Fruit fly (Drosophila melanogaster) whole organism, embryonic: Measurements from ENCODE around the gene mib2.

Source experiments
- Atf3 ChIP-seq: fragments of 200-800 bp; sonication (Bioruptor generic); optimal IDR thresholded peaks from 3 replicates; lab custom pipeline; 2016; ENCODE audit warnings: missing biosample characterization, missing genetic modification characterization
- Awh ChIP-seq: fragments of 200-800 bp; sonication (Bioruptor generic); IDR thresholded peaks from 2 replicates; pipeline ENCODE4, ENCODE4 v1.3.6; 2022; ENCODE audit warnings: missing biosample characterization, missing genetic modification characterization
- B-H2 ChIP-seq: fragments of 200-800 bp; sonication (Bioruptor generic); optimal IDR thresholded peaks from 2 replicates; lab custom pipeline; 2018; ENCODE audit warnings: missing biosample characterization, mild to moderate bottlenecking, missing genetic modification characterization
- CG10565 ChIP-seq: fragments of 200-800 bp; sonication (Bioruptor generic); optimal IDR thresholded peaks from 3 replicates; lab custom pipeline; 2016; ENCODE audit warnings: missing biosample characterization, mild to moderate bottlenecking, missing genetic modification characterization
- CG10959 ChIP-seq: fragments of 200-800 bp; sonication (Bioruptor generic); IDR thresholded peaks from 2 replicates; pipeline ENCODE4 v1.3.6; 2022; ENCODE audit warnings: missing biosample characterization, missing genetic modification characterization
- CG11247 ChIP-seq: fragments of 200-800 bp; sonication (Bioruptor generic); IDR thresholded peaks from 2 replicates; pipeline ENCODE4 v1.3.6; 2022; ENCODE audit warnings: missing biosample characterization, missing genetic modification characterization
- CG11504 ChIP-seq: fragments of 200-800 bp; sonication (Bioruptor generic); optimal IDR thresholded peaks from 3 replicates; lab custom pipeline; 2019; ENCODE audit warnings: missing biosample characterization, mild to moderate bottlenecking, missing genetic modification characterization, moderate library complexity
- CG12104 ChIP-seq: fragments of 200-800 bp; sonication (Bioruptor generic); optimal IDR thresholded peaks from 3 replicates; lab custom pipeline; 2016; ENCODE audit warnings: missing biosample characterization, missing genetic modification characterization
- CG13296 ChIP-seq: fragments of 200-800 bp; sonication (Bioruptor generic); optimal IDR thresholded peaks from 3 replicates; lab custom pipeline; 2018; ENCODE audit warnings: missing biosample characterization, mild to moderate bottlenecking, missing genetic modification characterization
- CG13424 ChIP-seq: fragments of 200-800 bp; sonication (Bioruptor generic); optimal IDR thresholded peaks from 2 replicates; lab custom pipeline; 2019; ENCODE audit warnings: missing biosample characterization, mild to moderate bottlenecking, missing genetic modification characterization, moderate library complexity
- CG16863 ChIP-seq: fragments of 200-800 bp; sonication (Bioruptor generic); optimal IDR thresholded peaks from 3 replicates; lab custom pipeline; 2016; ENCODE audit warnings: missing biosample characterization, missing genetic modification characterization
- CG2129 ChIP-seq: fragments of 200-800 bp; sonication (Bioruptor generic); IDR thresholded peaks from 2 replicates; pipeline ENCODE4 v1.3.6; 2022; ENCODE audit warnings: missing biosample characterization, missing genetic modification characterization; ENCODE audit not compliant: partially characterized antibody
- CG2678 ChIP-seq: fragments of 200-800 bp; sonication (Bioruptor generic); optimal IDR thresholded peaks from 3 replicates; lab custom pipeline; 2019; ENCODE audit warnings: missing biosample characterization, mild to moderate bottlenecking, missing genetic modification characterization, moderate library complexity
- CG30431 ChIP-seq: fragments of 200-800 bp; sonication (Bioruptor generic); optimal IDR thresholded peaks from 2 replicates; lab custom pipeline; 2017; ENCODE audit warnings: missing biosample characterization, missing genetic modification characterization
- CG4282 ChIP-seq: fragments of 200-800 bp; sonication (Bioruptor generic); optimal IDR thresholded peaks from 2 replicates; lab custom pipeline; 2016; ENCODE audit warnings: missing biosample characterization, missing genetic modification characterization
- CG4360 ChIP-seq: fragments of 200-800 bp; sonication (Bioruptor generic); IDR thresholded peaks from 2 replicates; pipeline ENCODE4 v1.3.6; 2022; ENCODE audit warnings: missing biosample characterization, missing genetic modification characterization
- CG4404 ChIP-seq: fragments of 200-800 bp; sonication (Bioruptor generic); IDR thresholded peaks from 2 replicates; pipeline ENCODE4 v1.3.6; 2022; ENCODE audit warnings: missing biosample characterization, missing genetic modification characterization
- CG4730 ChIP-seq: fragments of 200-800 bp; sonication (Bioruptor generic); IDR thresholded peaks from 2 replicates; pipeline ENCODE4 v1.3.6; 2022; ENCODE audit warnings: missing biosample characterization, missing genetic modification characterization
- CG6854 ChIP-seq: fragments of 200-800 bp; sonication (Bioruptor generic); optimal IDR thresholded peaks from 3 replicates; lab custom pipeline; 2017; ENCODE audit warnings: missing biosample characterization, mild to moderate bottlenecking, missing genetic modification characterization
- CG7987 ChIP-seq: fragments of 200-800 bp; sonication (Bioruptor generic); optimal IDR thresholded peaks from 2 replicates; lab custom pipeline; 2018; ENCODE audit warnings: missing biosample characterization, mild to moderate bottlenecking, missing genetic modification characterization, moderate library complexity
- CG8359 ChIP-seq: fragments of 200-800 bp; sonication (Bioruptor generic); optimal IDR thresholded peaks from 2 replicates; lab custom pipeline; 2017; ENCODE audit warnings: missing biosample characterization, mild to moderate bottlenecking, missing genetic modification characterization, borderline replicate concordance
- CHES-1-like ChIP-seq: fragments of 200-800 bp; sonication (Bioruptor generic); optimal IDR thresholded peaks from 2 replicates; lab custom pipeline; 2016; ENCODE audit warnings: missing biosample characterization, missing genetic modification characterization
- Dek ChIP-seq: fragments of 200-800 bp; sonication (Bioruptor generic); optimal IDR thresholded peaks from 3 replicates; lab custom pipeline; 2019; ENCODE audit warnings: missing biosample characterization, mild to moderate bottlenecking, missing genetic modification characterization, moderate library complexity
- HLH54F ChIP-seq: fragments of 200-800 bp; sonication (Bioruptor generic); optimal IDR thresholded peaks from 3 replicates; lab custom pipeline; 2016; ENCODE audit warnings: missing biosample characterization, missing genetic modification characterization
- Ravus ChIP-seq: fragments of 200-800 bp; sonication (Bioruptor generic); IDR thresholded peaks from 2 replicates; pipeline ENCODE4 v1.3.6; 2022; ENCODE audit warnings: missing biosample characterization, missing genetic modification characterization
- Ssrp ChIP-seq: fragments of 200-800 bp; sonication (Bioruptor generic); optimal IDR thresholded peaks from 2 replicates; lab custom pipeline; 2018; ENCODE audit warnings: missing biosample characterization, mild to moderate bottlenecking, missing genetic modification characterization, moderate library complexity
- Trl ChIP-seq, 3 experiments: fragments of >200 bp in 2 of 3; fragments of 200-800 bp in 1 of 3; sonication (Bioruptor generic) in 1 of 3; optimal IDR thresholded peaks; 2 replicates in 1 of 3; 3 replicates in 2 of 3; lab custom pipeline; 2016 to 2017; ENCODE audit warnings: missing biosample characterization in 1 of 3, missing genetic modification characterization in 1 of 3
- amos ChIP-seq: fragments of 200-800 bp; sonication (Bioruptor generic); IDR thresholded peaks from 2 replicates; pipeline ENCODE4 v1.3.6; 2022; ENCODE audit warnings: missing biosample characterization, missing genetic modification characterization; ENCODE audit not compliant: partially characterized antibody
- ato ChIP-seq: fragments of 200-800 bp; sonication (Bioruptor generic); IDR thresholded peaks from 2 replicates; pipeline ENCODE4 v1.3.6; 2022; ENCODE audit warnings: missing biosample characterization, missing genetic modification characterization; ENCODE audit not compliant: partially characterized antibody
- br ChIP-seq: fragments of >200 bp; optimal IDR thresholded peaks from 2 replicates; lab custom pipeline; 2017
- cad ChIP-seq: fragments of >200 bp; optimal IDR thresholded peaks from 2 replicates; lab custom pipeline; 2017; ENCODE audit warnings: missing biosample characterization, missing genetic modification characterization
- crc ChIP-seq: fragments of 200-800 bp; sonication (Bioruptor generic); optimal IDR thresholded peaks from 2 replicates; lab custom pipeline; 2016; ENCODE audit warnings: missing biosample characterization, missing genetic modification characterization
- da ChIP-seq: fragments of 200-800 bp; sonication (Bioruptor generic); optimal IDR thresholded peaks from 2 replicates; lab custom pipeline; 2016; ENCODE audit warnings: missing biosample characterization, missing genetic modification characterization
- dpn ChIP-seq, 2 experiments: fragments of 200-800 bp; sonication (Bioruptor generic); optimal IDR thresholded peaks; 3 replicates each; lab custom pipeline; 2016; ENCODE audit warnings: missing biosample characterization in 2 of 2, missing genetic modification characterization in 2 of 2
- ems ChIP-seq: fragments of 200-800 bp; sonication (Bioruptor generic); optimal IDR thresholded peaks from 3 replicates; lab custom pipeline; 2016; ENCODE audit warnings: missing biosample characterization, missing genetic modification characterization
- ewg ChIP-seq: fragments of 200-800 bp; sonication (Bioruptor generic); optimal IDR thresholded peaks from 3 replicates; lab custom pipeline; 2017; ENCODE audit warnings: mild to moderate bottlenecking, missing biosample characterization, missing genetic modification reagents, missing genetic modification characterization
- eyg ChIP-seq: fragments of 200-800 bp; sonication (Bioruptor generic); optimal IDR thresholded peaks from 3 replicates; lab custom pipeline; 2016; ENCODE audit warnings: missing biosample characterization, missing genetic modification characterization
- gfzf ChIP-seq: fragments of 200-800 bp; sonication (Bioruptor generic); optimal IDR thresholded peaks from 2 replicates; lab custom pipeline; 2016; ENCODE audit warnings: missing biosample characterization, mild to moderate bottlenecking, missing genetic modification characterization, moderate library complexity
- grau ChIP-seq: fragments of 200-800 bp; optimal IDR thresholded peaks from 3 replicates; lab custom pipeline; 2019; ENCODE audit warnings: missing biosample characterization, mild to moderate bottlenecking, missing genetic modification characterization, moderate library complexity
- gsb-n ChIP-seq: fragments of 200-800 bp; sonication (Bioruptor generic); optimal IDR thresholded peaks from 3 replicates; lab custom pipeline; 2018; ENCODE audit warnings: missing biosample characterization, mild to moderate bottlenecking, missing genetic modification characterization
- inv ChIP-seq: fragments of 200-800 bp; sonication (Bioruptor generic); IDR thresholded peaks from 2 replicates; pipeline ENCODE4 v1.3.6; 2022; ENCODE audit warnings: missing biosample characterization, missing genetic modification characterization; ENCODE audit not compliant: partially characterized antibody
- phol ChIP-seq: fragments of 200-800 bp; sonication (Bioruptor generic); optimal IDR thresholded peaks from 3 replicates; lab custom pipeline; 2018; ENCODE audit warnings: missing biosample characterization, mild to moderate bottlenecking, missing genetic modification characterization, moderate library complexity
- prd ChIP-seq, 3 experiments: fragments of >200 bp in 2 of 3; fragments of 200-800 bp in 1 of 3; sonication (Bioruptor generic) in 1 of 3; optimal IDR thresholded peaks in 2 of 3; IDR thresholded peaks in 1 of 3; 2 replicates in 2 of 3; 3 replicates in 1 of 3; pipeline versions ENCODE4 v1.3.6 to Lab custom; 2017 to 2022; ENCODE audit warnings: missing biosample characterization in 1 of 3, missing genetic modification characterization in 1 of 3
- pros ChIP-seq: fragments of 200-800 bp; sonication (Bioruptor generic); optimal IDR thresholded peaks from 3 replicates; lab custom pipeline; 2019; ENCODE audit warnings: missing biosample characterization, mild to moderate bottlenecking, missing genetic modification characterization, moderate library complexity
- ranshi ChIP-seq: fragments of 200-800 bp; sonication (Bioruptor generic); IDR thresholded peaks from 2 replicates; pipeline ENCODE4 v1.3.6; 2022; ENCODE audit warnings: missing biosample characterization, missing genetic modification characterization
- schlank ChIP-seq: fragments of 200-800 bp; sonication (Bioruptor generic); optimal IDR thresholded peaks from 2 replicates; lab custom pipeline; 2018; ENCODE audit warnings: missing biosample characterization, mild to moderate bottlenecking, missing genetic modification characterization
- shn ChIP-seq: fragments of 200-800 bp; sonication (Bioruptor generic); optimal IDR thresholded peaks from 3 replicates; lab custom pipeline; 2016; ENCODE audit warnings: missing biosample characterization, missing genetic modification characterization
- sim ChIP-seq: fragments of 200-800 bp; sonication (Bioruptor generic); IDR thresholded peaks from 2 replicates; pipeline ENCODE4 v1.3.6; 2022; ENCODE audit warnings: missing biosample characterization, missing genetic modification characterization
- sima ChIP-seq: fragments of 200-800 bp; sonication (Bioruptor generic); optimal IDR thresholded peaks from 2 replicates; lab custom pipeline; 2016; ENCODE audit warnings: missing biosample characterization, missing genetic modification characterization
- tll ChIP-seq, 2 experiments: fragments of 200-800 bp in 1 of 2; fragments of >200 bp in 1 of 2; sonication (Bioruptor generic) in 1 of 2; optimal IDR thresholded peaks; 2 replicates each; lab custom pipeline; 2017 to 2019; ENCODE audit warnings: missing biosample characterization in 2 of 2, missing genetic modification characterization in 2 of 2, mild to moderate bottlenecking in 1 of 2, moderate library complexity in 1 of 2
- zfh2 ChIP-seq: fragments of 200-800 bp; sonication (Bioruptor generic); optimal IDR thresholded peaks from 2 replicates; lab custom pipeline; 2016; ENCODE audit warnings: missing biosample characterization, missing genetic modification characterization

The mib2 gene

dm6 chr2L:19064706-19065105, 30.5 kb downstream of the mib2 start, which contains the start of gene CG17343 (continued):
- TF ChIP-seq CG4360 (GFP tag; lab: Robert Waterston, UW) (no peak), cad (no peak), CHES-1-like (no peak), CG2678 (tag; lab: Kevin White, UChicago) (no peak), ems (GFP tag; lab: Kevin White, UChicago) (no peak), CG10565 (GFP tag; lab: Kevin White, UChicago) (no peak), CG4282 (GFP tag; lab: Kevin White, UChicago) (no peak), Awh (no peak), ato (GFP tag; lab: Robert Waterston, UW) (peak; percentile 98), Atf3 (no peak), inv (GFP tag; lab: Robert Waterston, UW) (peak; percentile 81), schlank (no peak), CG12104 (GFP tag; lab: Kevin White, UChicago) (no peak), CG6854 (GFP tag; lab: Kevin White, UChicago) (no peak), br (lab: Kevin White, UChicago) (no peak), shn (GFP tag; lab: Kevin White, UChicago) (no peak), ranshi (GFP tag; lab: Robert Waterston, UW) (no peak), sima (GFP tag; lab: Kevin White, UChicago) (no peak), CG4730 (no peak), CG7987 (no peak), sim (no peak), CG8359 (GFP tag; lab: Kevin White, UChicago) (no peak), CG10959 (no peak), zfh2 (no peak), CG4404 (GFP tag; lab: Robert Waterston, UW) (no peak), CG16863 (GFP tag; lab: Kevin White, UChicago) (no peak), CG30431 (GFP tag; lab: Kevin White, UChicago) (no peak), CG2129 (GFP tag; lab: Robert Waterston, UW) (peak; percentile 32; the same call in 1 of the 2 replicates), ewg (GFP tag; lab: Kevin White, UChicago) (no peak), Ssrp (tag; lab: Kevin White, UChicago) (no peak), eyg (GFP tag; lab: Kevin White, UChicago) (no peak), phol (tag; lab: Kevin White, UChicago) (no peak), gsb-n (no peak), grau (tag; lab: Kevin White, UChicago) (no peak), crc (GFP tag; lab: Kevin White, UChicago) (no peak), Trl (optimal IDR thresholded peaks at IDR 0.05; lab: Kevin White, UChicago) (no peak), Trl (GFP tag; optimal IDR thresholded peaks at IDR 0.05; lab: Kevin White, UChicago) (no peak), CG13424 (tag; lab: Kevin White, UChicago) (no peak), Dek (tag; lab: Kevin White, UChicago) (no peak), HLH54F (no peak), amos (GFP tag; lab: Robert Waterston, UW) (peak; percentile 86), B-H2 (GFP tag; lab: Kevin White, UChicago) (no peak), CG13296 (no peak), da (GFP tag; lab: Kevin White, UChicago) (no peak), tll (GFP tag; optimal IDR thresholded peaks at IDR 0.05; lab: Kevin White, UChicago) (no peak), pros (GFP tag; lab: Kevin White, UChicago) (no peak), gfzf (GFP tag; lab: Kevin White, UChicago) (no peak), Ravus (GFP tag; lab: Robert Waterston, UW) (no peak), CG11247 (no peak), prd (optimal IDR thresholded peaks at IDR 0.05; lab: Kevin White, UChicago) (no peak), prd (GFP tag; IDR thresholded peaks at IDR 0.05; lab: Robert Waterston, UW) (no peak), CG11504 (tag; lab: Kevin White, UChicago) (peak; percentile 67), dpn (GFP tag; optimal IDR thresholded peaks at IDR 0.05; lab: Kevin White, UChicago) (no peak)
